Worm (Caenorhabditis elegans): ENCODE measurements around the gene spk-1.

ce11 chrIII:9496083-9496482 is 39.7 kb downstream of the spk-1 start:
- TF ChIP-seq W03F9.2 (tag; optimal IDR thresholded peaks at IDR 0.05) (no peak), him-1 (tag; optimal IDR thresholded peaks at IDR 0.05) (no peak), dao-5 (tag; optimal IDR thresholded peaks at IDR 0.05) (no peak)

All from whole organism, L4/young adult.